Worm (Caenorhabditis elegans): Measurements from ENCODE around the gene fmo-1.

DNA sequence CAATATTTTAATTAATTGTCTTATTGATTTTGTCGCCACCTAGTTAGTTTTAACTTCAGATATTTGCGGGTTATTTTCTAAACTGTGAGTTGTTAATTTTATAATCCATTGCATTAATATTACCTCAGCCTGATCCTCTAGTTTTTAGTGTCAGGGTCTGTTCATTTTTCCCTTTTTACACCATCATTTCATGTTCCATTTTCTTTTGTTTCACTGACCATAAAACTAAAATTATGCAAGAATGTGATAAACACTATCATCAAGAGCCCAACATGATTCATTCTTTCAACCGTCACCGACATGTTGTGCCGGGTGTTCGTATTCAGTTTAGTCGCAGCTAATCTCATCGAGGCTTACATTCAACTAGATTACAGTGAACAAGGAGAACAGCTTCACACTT lies 22.7 kb upstream of the fmo-1 start, which contains the start of gene F56C4.2:
- TF ChIP-seq him-1 (tag; optimal IDR thresholded peaks at IDR 0.05) (no peak), dao-5 (tag; optimal IDR thresholded peaks at IDR 0.05) (no peak), W03F9.2 (tag; optimal IDR thresholded peaks at IDR 0.05) (no peak)

Data from whole organism, L4/young adult.